Worm (Caenorhabditis elegans): ENCODE results near the gene erd-2.2.

The erd-2.2 gene

DNA sequence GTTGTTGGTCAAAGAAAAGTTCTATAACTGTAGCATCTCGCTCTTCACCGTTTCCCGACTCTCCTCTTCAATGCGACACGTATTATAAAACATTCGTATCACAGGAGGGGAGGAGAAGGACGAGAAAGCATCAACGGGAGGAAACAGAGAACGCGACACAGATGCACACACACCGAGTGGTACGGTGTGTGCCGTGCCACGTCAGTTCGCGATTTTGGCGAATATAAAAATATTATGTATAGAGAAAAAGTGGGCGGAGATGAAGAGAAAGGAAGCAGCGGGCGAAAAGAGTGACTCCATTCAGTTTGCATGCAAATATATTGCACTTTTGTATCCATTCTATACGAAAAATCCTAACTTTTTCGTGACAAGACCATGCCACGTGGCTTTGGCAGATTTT is 7.9 kb downstream of the erd-2.2 start:
- TF ChIP-seq aly-1 (tag; optimal IDR thresholded peaks at IDR 0.05) (peak; percentile 23), pes-1 (GFP tag; IDR thresholded peaks at IDR 0.05) (no peak), hnd-1 (tag; optimal IDR thresholded peaks at IDR 0.05) (no peak)

DNA sequence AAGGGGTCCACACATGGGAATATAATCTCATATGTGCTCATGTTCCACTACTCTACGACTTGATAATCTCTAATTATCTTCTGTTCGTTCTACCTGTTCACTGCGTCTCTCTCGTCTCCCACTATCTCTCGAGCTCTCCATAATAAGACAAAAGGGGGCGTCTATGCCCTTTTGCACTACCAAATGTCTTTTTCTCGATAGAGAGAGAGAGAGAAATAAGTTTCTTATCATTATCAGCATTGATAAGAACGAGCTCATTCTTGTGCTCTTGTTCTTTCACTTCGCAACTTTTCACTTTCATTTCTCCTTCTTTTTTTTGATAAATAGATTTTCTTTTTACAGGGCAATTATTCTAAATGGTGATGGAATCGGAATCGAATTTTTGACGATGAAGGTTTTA is 9.1 kb downstream of the erd-2.2 start:
- TF ChIP-seq tbx-37 (GFP tag; conservative IDR thresholded peaks at IDR 0.05), result no peak
- no peak for TF ChIP-seq tra-4 (tag; optimal IDR thresholded peaks at IDR 0.05)
- TF ChIP-seq ceh-13 (GFP tag; optimal IDR thresholded peaks at IDR 0.05), result no peak
- no peak for TF ChIP-seq hmbx-1 (tag; optimal IDR thresholded peaks at IDR 0.05)
- no peak for TF ChIP-seq ceh-36 (tag; optimal IDR thresholded peaks at IDR 0.05)
- no peak for TF ChIP-seq pes-1 (GFP tag; IDR thresholded peaks at IDR 0.05)
- no peak for TF ChIP-seq B0310.2 (tag; optimal IDR thresholded peaks at IDR 0.05)
- TF ChIP-seq scrt-1 (GFP tag; IDR thresholded peaks at IDR 0.05), result no peak
- TF ChIP-seq aly-1 (tag; optimal IDR thresholded peaks at IDR 0.05), result no peak
- no peak for TF ChIP-seq sea-1 (GFP tag; conservative IDR thresholded peaks at IDR 0.05)
- TF ChIP-seq ama-1 (optimal IDR thresholded peaks at IDR 0.05), result no peak
- TF ChIP-seq tbx-11 (GFP tag; IDR thresholded peaks at IDR 0.05), result no peak
- TF ChIP-seq F13C5.2 (tag; optimal IDR thresholded peaks at IDR 0.05), result no peak
- no peak for TF ChIP-seq flt-1 (GFP tag; IDR thresholded peaks at IDR 0.05)
- TF ChIP-seq ets-7 (tag; optimal IDR thresholded peaks at IDR 0.05), result no peak
- TF ChIP-seq hnd-1 (tag; optimal IDR thresholded peaks at IDR 0.05), result no peak

DNA sequence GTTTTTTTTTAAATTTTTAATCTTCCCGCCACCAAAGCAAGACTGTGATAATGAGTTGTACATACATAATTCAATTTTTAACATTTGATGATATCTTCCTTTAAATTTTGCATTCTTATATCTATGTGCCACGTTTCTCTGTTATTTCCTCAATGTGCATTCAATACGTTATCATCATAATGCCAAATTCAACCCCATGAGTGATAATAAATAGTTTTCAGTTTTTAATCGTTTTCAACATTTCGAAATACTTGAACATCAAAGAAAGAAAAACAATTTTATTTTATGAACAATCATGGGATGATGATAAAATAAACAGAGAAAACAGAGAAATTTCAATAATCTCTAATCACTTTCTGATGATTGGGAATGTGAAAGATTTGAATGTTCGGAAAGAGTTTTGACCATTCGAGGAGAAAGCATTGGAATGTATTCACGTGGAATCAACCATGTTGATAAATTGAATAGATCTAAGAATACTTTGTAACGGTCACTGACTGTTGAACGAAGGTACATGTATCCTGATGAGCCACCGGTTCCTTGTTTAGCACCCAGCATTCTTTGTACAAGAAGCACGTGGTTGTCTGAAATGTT is 10.6 kb downstream of the erd-2.2 start:
- no peak for TF ChIP-seq flt-1 (GFP tag; IDR thresholded peaks at IDR 0.05)
- no peak for TF ChIP-seq ceh-13 (GFP tag; optimal IDR thresholded peaks at IDR 0.05)
- no peak for TF ChIP-seq F13C5.2 (tag; optimal IDR thresholded peaks at IDR 0.05)
- TF ChIP-seq hnd-1 (tag; optimal IDR thresholded peaks at IDR 0.05), result no peak
- no peak for TF ChIP-seq scrt-1 (GFP tag; IDR thresholded peaks at IDR 0.05)
- no peak for TF ChIP-seq hmg-4 (GFP tag; optimal IDR thresholded peaks at IDR 0.05)
- no peak for TF ChIP-seq tra-4 (tag; optimal IDR thresholded peaks at IDR 0.05)
- no peak for TF ChIP-seq tbx-11 (GFP tag; IDR thresholded peaks at IDR 0.05)
- no peak for TF ChIP-seq hmbx-1 (tag; optimal IDR thresholded peaks at IDR 0.05)
- TF ChIP-seq pes-1 (GFP tag; IDR thresholded peaks at IDR 0.05), result no peak
- TF ChIP-seq sea-1 (GFP tag; conservative IDR thresholded peaks at IDR 0.05), result no peak
- no peak for TF ChIP-seq ets-7 (tag; optimal IDR thresholded peaks at IDR 0.05)
- no peak for TF ChIP-seq aly-1 (tag; optimal IDR thresholded peaks at IDR 0.05)

DNA sequence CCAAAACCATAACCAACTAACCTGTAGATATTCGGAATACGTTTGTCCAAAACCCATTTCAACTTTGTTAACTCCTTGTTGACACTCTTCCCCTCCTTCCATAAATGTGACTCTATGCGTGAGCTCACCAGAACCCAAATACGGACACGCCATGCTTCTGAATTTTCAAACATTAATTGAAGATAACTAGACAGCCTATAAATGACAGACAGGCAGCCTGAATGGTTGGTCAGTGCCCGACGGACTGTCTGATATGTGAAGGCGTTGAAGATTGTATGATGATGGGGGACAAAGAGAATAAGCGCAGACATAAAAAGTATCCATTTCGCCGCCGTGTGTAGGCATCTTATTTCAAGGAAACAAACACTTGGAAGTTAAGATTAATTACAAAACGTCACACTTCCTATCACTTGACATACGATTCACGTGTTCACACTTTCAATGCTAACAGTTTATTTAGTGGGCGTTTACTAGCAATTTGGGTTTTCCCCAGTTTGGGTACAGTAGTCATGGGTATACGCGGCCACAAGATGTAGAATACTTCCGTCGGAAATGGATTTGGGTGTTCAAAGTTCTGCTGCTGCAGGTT is 13.0 kb downstream of the erd-2.2 start, which contains the start of the genes tdo-2 and C28H8.2:
TSS of gene tdo-2 (minus strand) at position 157 of the 589 bp plus-strand sequence.
TSS of gene C28H8.2 (plus strand) at position 524 of the 589 bp plus-strand sequence.
- TF ChIP-seq B0310.2 (tag; optimal IDR thresholded peaks at IDR 0.05), result no peak
- TF ChIP-seq ama-1 (optimal IDR thresholded peaks at IDR 0.05), result no peak
- TF ChIP-seq tra-4 (tag; optimal IDR thresholded peaks at IDR 0.05), result no peak
- TF ChIP-seq ceh-13 (GFP tag; optimal IDR thresholded peaks at IDR 0.05), result no peak
- TF ChIP-seq tbx-37 (GFP tag; conservative IDR thresholded peaks at IDR 0.05), result no peak
- TF ChIP-seq F13C5.2 (tag; optimal IDR thresholded peaks at IDR 0.05), result no peak
- TF ChIP-seq tbx-11 (GFP tag; IDR thresholded peaks at IDR 0.05), result no peak
- no peak for TF ChIP-seq hnd-1 (tag; optimal IDR thresholded peaks at IDR 0.05)
- TF ChIP-seq hmbx-1 (tag; optimal IDR thresholded peaks at IDR 0.05), result no peak

DNA sequence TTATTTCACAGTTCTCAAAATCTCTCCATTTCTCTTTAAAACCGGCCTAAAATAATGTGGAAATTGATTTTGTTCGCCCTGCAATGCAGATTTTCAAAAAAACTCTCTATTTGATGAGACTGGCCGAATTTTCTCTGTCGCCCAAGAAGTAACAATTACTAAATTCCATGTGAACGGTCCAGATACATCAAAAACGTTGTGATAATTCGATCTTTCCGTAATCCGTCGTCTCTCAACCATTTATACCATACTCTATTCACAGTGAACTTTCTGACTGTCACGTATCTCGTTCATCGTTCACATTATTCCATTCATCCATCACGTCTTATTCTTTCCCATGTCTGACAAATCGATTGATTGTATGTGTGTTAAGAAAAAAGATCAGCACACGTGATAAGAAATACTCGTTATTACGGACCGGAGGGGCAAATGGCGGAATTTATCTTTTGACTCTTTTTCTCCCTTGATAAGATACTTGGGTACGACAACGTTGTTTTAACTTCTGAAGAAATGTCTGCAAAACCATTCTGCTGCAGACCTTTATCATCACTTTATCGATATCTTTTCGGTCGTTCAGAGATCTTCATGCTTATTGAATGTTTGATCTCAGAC is 14.3 kb downstream of the erd-2.2 start:
- no peak for TF ChIP-seq ceh-36 (tag; optimal IDR thresholded peaks at IDR 0.05)
- TF ChIP-seq aly-1 (tag; optimal IDR thresholded peaks at IDR 0.05), result no peak
- no peak for TF ChIP-seq tbx-37 (GFP tag; conservative IDR thresholded peaks at IDR 0.05)
- no peak for TF ChIP-seq hmbx-1 (tag; optimal IDR thresholded peaks at IDR 0.05)
- no peak for TF ChIP-seq hnd-1 (tag; optimal IDR thresholded peaks at IDR 0.05)
- TF ChIP-seq sea-1 (GFP tag; conservative IDR thresholded peaks at IDR 0.05), result no peak
- TF ChIP-seq pes-1 (GFP tag; IDR thresholded peaks at IDR 0.05), result no peak
- no peak for TF ChIP-seq ama-1 (optimal IDR thresholded peaks at IDR 0.05)
- no peak for TF ChIP-seq ceh-13 (GFP tag; optimal IDR thresholded peaks at IDR 0.05)
- no peak for TF ChIP-seq scrt-1 (GFP tag; IDR thresholded peaks at IDR 0.05)
- TF ChIP-seq ets-7 (tag; optimal IDR thresholded peaks at IDR 0.05), result no peak
- TF ChIP-seq B0310.2 (tag; optimal IDR thresholded peaks at IDR 0.05), result no peak
- TF ChIP-seq tbx-11 (GFP tag; IDR thresholded peaks at IDR 0.05), result no peak
- no peak for TF ChIP-seq tra-4 (tag; optimal IDR thresholded peaks at IDR 0.05)
- TF ChIP-seq hmg-4 (GFP tag; optimal IDR thresholded peaks at IDR 0.05), result no peak
- TF ChIP-seq F13C5.2 (tag; optimal IDR thresholded peaks at IDR 0.05), result no peak
- no peak for TF ChIP-seq flt-1 (GFP tag; IDR thresholded peaks at IDR 0.05)

DNA sequence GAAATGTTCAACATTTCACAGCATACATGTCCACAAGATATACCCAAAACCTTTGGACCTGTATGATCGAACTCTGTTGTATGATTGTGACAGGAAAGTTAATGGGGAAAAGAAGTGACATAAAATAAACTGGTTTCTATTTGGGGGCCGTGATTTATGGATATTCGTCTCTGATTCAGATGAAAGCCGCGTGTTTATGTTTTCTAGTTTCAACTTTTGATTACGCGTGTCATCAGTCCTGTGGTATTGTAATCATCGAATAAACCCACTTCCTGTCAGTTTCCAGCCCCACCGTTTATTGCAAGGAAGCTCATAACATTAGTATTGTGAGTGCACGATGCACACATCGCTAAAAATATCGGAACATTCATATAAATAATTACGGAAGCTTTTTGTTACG is 15.4 kb downstream of the erd-2.2 start:
- TF ChIP-seq ceh-13 (GFP tag; optimal IDR thresholded peaks at IDR 0.05) (no peak), hnd-1 (tag; optimal IDR thresholded peaks at IDR 0.05) (no peak), flt-1 (GFP tag; IDR thresholded peaks at IDR 0.05) (no peak), B0310.2 (tag; optimal IDR thresholded peaks at IDR 0.05) (no peak), tbx-37 (GFP tag; conservative IDR thresholded peaks at IDR 0.05) (no peak), scrt-1 (GFP tag; IDR thresholded peaks at IDR 0.05) (no peak)

DNA sequence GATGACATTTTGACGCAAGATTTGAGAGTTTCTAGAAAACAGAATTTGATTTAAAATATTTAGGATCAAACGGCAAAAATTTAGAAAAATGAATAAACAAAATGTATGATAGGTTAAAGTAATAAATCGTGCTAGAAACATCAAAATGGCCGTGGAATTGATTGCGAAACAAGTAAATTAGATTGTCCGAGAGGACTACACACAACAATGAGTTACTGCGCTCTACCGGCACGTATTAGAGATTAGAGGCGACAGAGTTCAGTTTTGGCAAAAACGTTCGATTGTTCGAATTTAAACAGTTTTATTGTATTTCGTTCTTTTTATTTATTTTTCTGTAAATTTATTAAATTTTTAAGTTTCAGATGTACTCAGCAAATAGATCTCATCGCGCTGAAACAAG is 18.9 kb downstream of the erd-2.2 start, which contains the start of the genes dnc-2 and bcl-7:
TSS of gene dnc-2 (minus strand) at position 33 of the 400 bp plus-strand sequence.
TSS of gene bcl-7 (plus strand) at position 363 of the 400 bp plus-strand sequence.
- no peak for TF ChIP-seq hmg-4 (GFP tag; optimal IDR thresholded peaks at IDR 0.05)
- TF ChIP-seq hmbx-1 (tag; optimal IDR thresholded peaks at IDR 0.05), result no peak

Measured in whole organism, early embryonic.